Worm (Caenorhabditis elegans): ENCODE data around the gene rnp-1.

DNA sequence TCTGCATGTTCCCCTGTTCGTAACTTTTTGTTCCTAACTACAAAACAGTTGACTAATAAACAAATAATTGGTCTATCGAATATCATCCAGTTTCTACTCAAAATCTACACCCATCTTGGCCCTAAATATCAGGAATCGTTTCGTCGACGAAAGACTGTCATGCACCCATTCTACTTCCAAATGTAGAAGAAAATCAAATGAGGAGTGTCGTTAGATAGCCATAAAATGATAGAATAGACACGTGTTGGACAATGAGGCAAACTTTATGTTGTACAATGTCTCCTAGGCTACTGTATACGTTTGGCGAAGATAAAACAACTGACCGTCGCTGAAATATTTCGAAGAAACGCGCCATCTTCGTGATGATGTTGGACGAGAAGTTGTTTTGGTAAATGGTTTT is 32.1 kb upstream of the rnp-1 start:
- TF ChIP-seq efl-1 (GFP tag; optimal IDR thresholded peaks at IDR 0.05) (no peak), ama-1 (optimal IDR thresholded peaks at IDR 0.05) (no peak), ama-1 (GFP tag; optimal IDR thresholded peaks at IDR 0.05) (no peak), B0336.3 (GFP tag; IDR thresholded peaks at IDR 0.05) (no peak), lsl-1 (GFP tag; optimal IDR thresholded peaks at IDR 0.05) (no peak)
